Worm (Caenorhabditis elegans) whole organism, L3 larva: Measurements from ENCODE around the gene ZK688.9.
A peak's percentile ranks its signal among the peaks of the same experiment; 100 is the strongest.

ENCODE experiments used
- R02D3.7 ChIP-seq: fragments of 150-350 bp; optimal IDR thresholded peaks from 2 replicates; lab custom pipeline; 2014; ENCODE audit warnings: missing biosample characterization, missing genetic modification characterization
- ZK546.5 ChIP-seq: sonication (generic microtip); optimal IDR thresholded peaks from 2 replicates; lab custom pipeline; 2017; ENCODE audit warnings: missing biosample characterization, missing genetic modification characterization
- aly-2 ChIP-seq: fragments of 150-350 bp; optimal IDR thresholded peaks from 2 replicates; lab custom pipeline; 2014; ENCODE audit warnings: missing biosample characterization, missing genetic modification characterization
- ama-1 ChIP-seq: fragments of 150-350 bp; optimal IDR thresholded peaks from 2 replicates; lab custom pipeline; 2018
- ceh-16 ChIP-seq: sonication (generic microtip); optimal IDR thresholded peaks from 2 replicates; lab custom pipeline; 2017; ENCODE audit warnings: missing biosample characterization, missing genetic modification characterization
- ceh-28 ChIP-seq: fragments of 150-350 bp; optimal IDR thresholded peaks from 2 replicates; lab custom pipeline; 2014; ENCODE audit warnings: missing biosample characterization, missing genetic modification reagents, missing genetic modification characterization
- ceh-82 ChIP-seq: fragments of 150-350 bp; optimal IDR thresholded peaks from 2 replicates; lab custom pipeline; 2014; ENCODE audit warnings: missing biosample characterization, missing genetic modification characterization
- ceh-9 ChIP-seq: sonication (generic microtip); optimal IDR thresholded peaks from 2 replicates; lab custom pipeline; 2018; ENCODE audit warnings: missing biosample characterization, missing genetic modification characterization
- daf-12 ChIP-seq: fragments of 150-350 bp; optimal IDR thresholded peaks from 2 replicates; lab custom pipeline; 2014; ENCODE audit warnings: missing biosample characterization, missing genetic modification reagents, missing genetic modification characterization
- egl-27 ChIP-seq: sonication (generic microtip); optimal IDR thresholded peaks from 4 replicates; lab custom pipeline; 2017; ENCODE audit warnings: missing biosample characterization, missing genetic modification reagents, missing genetic modification characterization
- egl-5 ChIP-seq: fragments of 150-350 bp; optimal IDR thresholded peaks from 2 replicates; lab custom pipeline; 2017; ENCODE audit warnings: missing biosample characterization, missing genetic modification reagents, missing genetic modification characterization, inconsistent platforms
- elt-1 ChIP-seq: fragments of 150-350 bp; optimal IDR thresholded peaks from 2 replicates; lab custom pipeline; 2014; ENCODE audit warnings: missing biosample characterization, missing genetic modification characterization
- elt-2 ChIP-seq: sonication (generic microtip); optimal IDR thresholded peaks from 2 replicates; lab custom pipeline; 2016; ENCODE audit warnings: missing genetic modification reagents, mild to moderate bottlenecking, missing genetic modification characterization, missing compliant biosample characterization
- elt-3 ChIP-seq, 3 experiments: fragments of 150-350 bp in 1 of 3; sonication (generic microtip) in 2 of 3; optimal IDR thresholded peaks; 2 replicates in 2 of 3; 4 replicates in 1 of 3; lab custom pipeline; 2014 to 2017; ENCODE audit warnings: missing biosample characterization in 3 of 3, missing genetic modification characterization in 3 of 3
- eor-1 ChIP-seq, 2 experiments: fragments of 150-350 bp; optimal IDR thresholded peaks; 2 replicates each; lab custom pipeline; 2014 to 2018; ENCODE audit warnings: missing biosample characterization in 2 of 2, missing genetic modification characterization in 2 of 2
- fkh-10 ChIP-seq: sonication (generic microtip); optimal IDR thresholded peaks from 2 replicates; lab custom pipeline; 2017; ENCODE audit warnings: missing biosample characterization, missing genetic modification reagents, missing genetic modification characterization
- fkh-2 ChIP-seq: fragments of 150-350 bp; optimal IDR thresholded peaks from 2 replicates; lab custom pipeline; 2014; ENCODE audit warnings: missing biosample characterization, missing genetic modification reagents, missing genetic modification characterization
- fos-1 ChIP-seq: fragments of 150-350 bp; optimal IDR thresholded peaks from 2 replicates; lab custom pipeline; 2014; ENCODE audit warnings: missing biosample characterization, missing genetic modification characterization
- hmg-11 ChIP-seq: sonication (generic microtip); optimal IDR thresholded peaks from 2 replicates; lab custom pipeline; 2016; ENCODE audit warnings: missing genetic modification characterization, missing compliant biosample characterization
- jun-1 ChIP-seq: fragments of 150-350 bp; optimal IDR thresholded peaks from 2 replicates; lab custom pipeline; 2014; ENCODE audit warnings: missing biosample characterization, missing genetic modification reagents, missing genetic modification characterization
- lin-15B ChIP-seq: fragments of 150-350 bp; optimal IDR thresholded peaks from 2 replicates; lab custom pipeline; 2014; ENCODE audit warnings: missing biosample characterization, missing genetic modification characterization
- lin-39 ChIP-seq: fragments of 150-350 bp; optimal IDR thresholded peaks from 2 replicates; lab custom pipeline; 2018; ENCODE audit warnings: missing biosample characterization, missing genetic modification reagents, missing genetic modification characterization
- lsy-12 ChIP-seq: sonication (generic microtip); optimal IDR thresholded peaks from 2 replicates; lab custom pipeline; 2016; ENCODE audit warnings: mild to moderate bottlenecking, missing genetic modification characterization, missing compliant biosample characterization
- mdl-1 ChIP-seq: fragments of 150-350 bp; optimal IDR thresholded peaks from 2 replicates; lab custom pipeline; 2014; ENCODE audit warnings: missing biosample characterization, missing genetic modification characterization
- mml-1 ChIP-seq: fragments of 150-350 bp; sonication (generic microtip); optimal IDR thresholded peaks from 3 replicates; lab custom pipeline; 2014; ENCODE audit warnings: missing biosample characterization, missing genetic modification characterization
- nfya-1 ChIP-seq: sonication (generic microtip); optimal IDR thresholded peaks from 2 replicates; lab custom pipeline; 2017; ENCODE audit warnings: missing genetic modification characterization, mild to moderate bottlenecking, missing compliant biosample characterization, antibody characterized with exemption, moderate library complexity; ENCODE audit not compliant: insufficient read depth
- nhr-11 ChIP-seq: fragments of 150-350 bp; optimal IDR thresholded peaks from 2 replicates; lab custom pipeline; 2014; ENCODE audit warnings: missing biosample characterization, missing genetic modification characterization
- nhr-12 ChIP-seq: fragments of 150-350 bp; optimal IDR thresholded peaks from 2 replicates; lab custom pipeline; 2014; ENCODE audit warnings: missing biosample characterization, missing genetic modification characterization
- nhr-23 ChIP-seq: fragments of 150-350 bp; optimal IDR thresholded peaks from 2 replicates; lab custom pipeline; 2014; ENCODE audit warnings: missing biosample characterization, missing genetic modification reagents, missing genetic modification characterization
- nhr-237 ChIP-seq: fragments of 150-350 bp; optimal IDR thresholded peaks from 2 replicates; lab custom pipeline; 2014; ENCODE audit warnings: missing biosample characterization, missing genetic modification characterization
- nhr-25 ChIP-seq: sonication (generic microtip); optimal IDR thresholded peaks from 2 replicates; lab custom pipeline; 2017; ENCODE audit warnings: missing biosample characterization, missing genetic modification characterization
- nhr-28 ChIP-seq: fragments of 150-350 bp; optimal IDR thresholded peaks from 2 replicates; lab custom pipeline; 2014; ENCODE audit warnings: missing biosample characterization, missing genetic modification characterization
- nhr-43 ChIP-seq: sonication (generic microtip); optimal IDR thresholded peaks from 2 replicates; lab custom pipeline; 2016; ENCODE audit warnings: mild to moderate bottlenecking, missing genetic modification characterization, missing compliant biosample characterization; ENCODE audit not compliant: poor library complexity, severe bottlenecking
- nhr-67 ChIP-seq: fragments of 150-350 bp; optimal IDR thresholded peaks from 2 replicates; lab custom pipeline; 2014; ENCODE audit warnings: missing biosample characterization, missing genetic modification characterization
- nhr-76 ChIP-seq: fragments of 150-350 bp; sonication (generic microtip); optimal IDR thresholded peaks from 5 replicates; lab custom pipeline; 2014; ENCODE audit warnings: missing biosample characterization, missing genetic modification characterization
- nhr-77 ChIP-seq: fragments of 150-350 bp; optimal IDR thresholded peaks from 2 replicates; lab custom pipeline; 2014; ENCODE audit warnings: missing biosample characterization, missing genetic modification characterization
- pha-4 ChIP-seq: fragments of 150-350 bp; optimal IDR thresholded peaks from 2 replicates; lab custom pipeline; 2014; ENCODE audit warnings: missing biosample characterization, missing genetic modification reagents, missing genetic modification characterization
- pqm-1 ChIP-seq: fragments of 150-350 bp; optimal IDR thresholded peaks from 2 replicates; lab custom pipeline; 2017; ENCODE audit warnings: missing biosample characterization, missing genetic modification characterization, inconsistent platforms
- sea-2 ChIP-seq: fragments of 150-350 bp; sonication (generic microtip); optimal IDR thresholded peaks from 4 replicates; lab custom pipeline; 2014; ENCODE audit warnings: missing biosample characterization, missing genetic modification reagents, missing genetic modification characterization
- skn-1 ChIP-seq: fragments of 150-350 bp; optimal IDR thresholded peaks from 2 replicates; lab custom pipeline; 2014; ENCODE audit warnings: missing biosample characterization, missing genetic modification characterization
- snpc-4 ChIP-seq: fragments of 150-350 bp; optimal IDR thresholded peaks from 2 replicates; lab custom pipeline; 2014; ENCODE audit warnings: missing biosample characterization, missing genetic modification characterization
- tbx-2 ChIP-seq: sonication (generic microtip); optimal IDR thresholded peaks from 2 replicates; lab custom pipeline; 2016; ENCODE audit warnings: mild to moderate bottlenecking, missing genetic modification characterization, missing compliant biosample characterization
- unc-39 ChIP-seq: sonication (generic microtip); optimal IDR thresholded peaks from 4 replicates; lab custom pipeline; 2017; ENCODE audit warnings: missing biosample characterization, missing genetic modification characterization
- unc-62 ChIP-seq: fragments of 150-350 bp; sonication (generic microtip); optimal IDR thresholded peaks from 4 replicates; lab custom pipeline; 2014; ENCODE audit warnings: missing biosample characterization, missing genetic modification reagents, missing genetic modification characterization
- zag-1 ChIP-seq: fragments of 150-350 bp; optimal IDR thresholded peaks from 2 replicates; lab custom pipeline; 2014; ENCODE audit warnings: missing biosample characterization, missing genetic modification characterization
- ztf-11 ChIP-seq: fragments of 150-350 bp; optimal IDR thresholded peaks from 2 replicates; lab custom pipeline; 2014; ENCODE audit warnings: missing biosample characterization, missing genetic modification characterization
- ztf-4 ChIP-seq: fragments of 150-350 bp; optimal IDR thresholded peaks from 2 replicates; lab custom pipeline; 2014; ENCODE audit warnings: missing biosample characterization, missing genetic modification characterization

ZK688.9 gene

ce11 chrIII:7855468-7855867 is 27.3 kb downstream of the ZK688.9 start:
- no peak for TF ChIP-seq pha-4 (tag; lab: Kevin White, UChicago)
- TF ChIP-seq unc-62 (GFP tag; lab: Kevin White, UChicago): no peak
- no peak for TF ChIP-seq fos-1 (tag; lab: Kevin White, UChicago)
- TF ChIP-seq daf-12: no peak
- no peak for TF ChIP-seq ZK546.5
- TF ChIP-seq lin-15B (tag; lab: Kevin White, UChicago): no peak
- TF ChIP-seq ztf-4 (tag; lab: Kevin White, UChicago): no peak

ce11 chrIII:7854494-7855184 is 28.2 kb downstream of the ZK688.9 start, which contains the start of gene rpl-35:
Gene rpl-35, plus strand, starts transcription at chrIII:7855134.
- TF ChIP-seq pha-4 (tag; lab: Kevin White, UChicago) (peak; percentile 100), unc-39 (tag; lab: Kevin White, UChicago) (peak; percentile 53), ZK546.5 (peak; percentile 79), pqm-1 (tag; lab: Kevin White, UChicago) (peak; percentile 98), fos-1 (tag; lab: Kevin White, UChicago) (peak; percentile 97), lin-39 (peak; percentile 99), nhr-28 (tag; lab: Kevin White, UChicago) (peak; percentile 86), lsy-12 (peak; percentile 100), fkh-2 (no peak), ama-1 (peak; percentile 88), ceh-82 (tag; lab: Kevin White, UChicago) (peak; percentile 99), elt-3 (tag; optimal IDR thresholded peaks at IDR 0.05; lab: Kevin White, UChicago) (peak; percentile 83 to 98 (median 90)), nhr-76 (tag; lab: Kevin White, UChicago) (peak; percentile 92), unc-62 (GFP tag; lab: Kevin White, UChicago) (peak; percentile 99), nhr-77 (tag; lab: Kevin White, UChicago) (peak; percentile 96), elt-1 (tag; lab: Kevin White, UChicago) (peak; percentile 96), R02D3.7 (tag; lab: Kevin White, UChicago) (peak; percentile 97), nhr-237 (peak; percentile 48), ceh-28 (tag; lab: Kevin White, UChicago) (peak; percentile 97), daf-12 (peak; percentile 91), nhr-67 (tag; lab: Kevin White, UChicago) (peak; percentile 26), nhr-11 (tag; lab: Kevin White, UChicago) (peak; percentile 99), hmg-11 (tag; lab: Kevin White, UChicago) (peak; percentile 95), elt-2 (tag; lab: Kevin White, UChicago) (peak; percentile 97), ztf-11 (no peak), nhr-12 (tag; lab: Kevin White, UChicago) (no peak), egl-27 (tag; lab: Kevin White, UChicago) (peak; percentile 96), lin-15B (tag; lab: Kevin White, UChicago) (peak; percentile 100), ztf-4 (tag; lab: Kevin White, UChicago) (peak; percentile 94), ceh-9 (tag; lab: Kevin White, UChicago) (no peak), nhr-23 (tag; lab: Kevin White, UChicago) (peak; percentile 100), jun-1 (tag; lab: Kevin White, UChicago) (peak; percentile 99), skn-1 (tag; lab: Kevin White, UChicago) (peak; percentile 97), nhr-25 (tag; lab: Kevin White, UChicago) (peak; percentile 100), mdl-1 (peak; percentile 79), nhr-43 (tag; lab: Kevin White, UChicago) (peak; percentile 99), zag-1 (tag; lab: Kevin White, UChicago) (peak; percentile 93), mml-1 (tag; lab: Kevin White, UChicago) (no peak), aly-2 (peak; percentile 95), sea-2 (GFP tag; lab: Kevin White, UChicago) (peak; percentile 47), nfya-1 (tag; lab: Kevin White, UChicago) (peak; percentile 99), tbx-2 (tag; lab: Kevin White, UChicago) (peak; percentile 97), egl-5 (peak; percentile 97), fkh-10 (peak; percentile 99), snpc-4 (peak; percentile 96), ceh-16 (tag; lab: Kevin White, UChicago) (peak; percentile 82), eor-1 (tag; optimal IDR thresholded peaks at IDR 0.05; lab: Kevin White, UChicago) (no peak)
